Worm (Caenorhabditis elegans) whole organism, L4 larva: ENCODE results near the gene C13A10.1.

Source experiments
- F44E2.7 ChIP-seq: fragments of 200-800 bp; sonication (Bioruptor generic); IDR thresholded peaks from 2 replicates; pipeline ENCODE4 v2.1.2; 2022; ENCODE audit warnings: missing genetic modification characterization, missing compliant biosample characterization
- F49E8.2 ChIP-seq: sonication (generic microtip); optimal IDR thresholded peaks from 2 replicates; lab custom pipeline; 2016; ENCODE audit warnings: missing compliant biosample characterization, mild to moderate bottlenecking, missing genetic modification characterization, borderline replicate concordance
- T20F7.1 ChIP-seq: fragments of 200-800 bp; sonication (Bioruptor generic); optimal IDR thresholded peaks from 2 replicates; lab custom pipeline; 2018; ENCODE audit warnings: mild to moderate bottlenecking, missing genetic modification characterization, missing compliant biosample characterization
- Y105C5A.15 ChIP-seq: fragments of 200-800 bp; sonication (Bioruptor generic); IDR thresholded peaks from 2 replicates; pipeline ENCODE4 v1.3.6; 2022; ENCODE audit warnings: missing genetic modification characterization, missing compliant biosample characterization
- Y48G9A.11 ChIP-seq: fragments of 200-800 bp; sonication (Bioruptor generic); IDR thresholded peaks from 2 replicates; pipeline ENCODE4 v1.3.6; 2022; ENCODE audit warnings: missing genetic modification reagents, missing genetic modification characterization, missing compliant biosample characterization
- aly-2 ChIP-seq: sonication (generic microtip); optimal IDR thresholded peaks from 2 replicates; lab custom pipeline; 2018; ENCODE audit warnings: missing biosample characterization, missing genetic modification characterization
- ama-1 ChIP-seq: fragments of 150-350 bp; optimal IDR thresholded peaks from 2 replicates; lab custom pipeline; 2014; ENCODE audit warnings: inconsistent platforms, mixed read lengths
- attf-4 ChIP-seq: sonication (generic microtip); optimal IDR thresholded peaks from 3 replicates; lab custom pipeline; 2017; ENCODE audit warnings: missing biosample characterization, missing genetic modification characterization
- ceh-20 ChIP-seq: fragments of 200-800 bp; sonication (Bioruptor generic); IDR thresholded peaks from 2 replicates; pipeline ENCODE4 v1.3.6; 2022; ENCODE audit warnings: missing genetic modification reagents, missing genetic modification characterization, missing compliant biosample characterization
- ceh-32 ChIP-seq: sonication (generic microtip); optimal IDR thresholded peaks from 2 replicates; lab custom pipeline; 2016; ENCODE audit warnings: mild to moderate bottlenecking, missing genetic modification characterization, missing compliant biosample characterization; ENCODE audit not compliant: poor library complexity
- ceh-62 ChIP-seq: sonication (generic microtip); optimal IDR thresholded peaks from 2 replicates; lab custom pipeline; 2017; ENCODE audit warnings: missing biosample characterization, missing genetic modification characterization
- cey-2 ChIP-seq: sonication (generic microtip); optimal IDR thresholded peaks from 3 replicates; lab custom pipeline; 2017; ENCODE audit warnings: missing genetic modification characterization, mild to moderate bottlenecking, missing compliant biosample characterization, antibody characterized with exemption, borderline replicate concordance; ENCODE audit not compliant: insufficient read depth
- dmd-6 ChIP-seq: fragments of 200-800 bp; sonication (Bioruptor generic); IDR thresholded peaks from 2 replicates; pipeline ENCODE4 v1.3.6; 2022; ENCODE audit warnings: missing genetic modification reagents, missing genetic modification characterization, missing compliant biosample characterization
- dmd-8 ChIP-seq: fragments of 200-800 bp; sonication (Bioruptor generic); IDR thresholded peaks from 2 replicates; pipeline ENCODE4 v1.3.6; 2022; ENCODE audit warnings: missing genetic modification characterization, missing compliant biosample characterization
- duxl-1 ChIP-seq: sonication (generic microtip); optimal IDR thresholded peaks from 2 replicates; lab custom pipeline; 2016; ENCODE audit warnings: mild to moderate bottlenecking, missing genetic modification characterization, moderate library complexity, missing compliant biosample characterization; ENCODE audit not compliant: poor library complexity
- fkh-10 ChIP-seq: fragments of 150-350 bp; optimal IDR thresholded peaks from 2 replicates; lab custom pipeline; 2014; ENCODE audit warnings: missing biosample characterization, missing genetic modification reagents, missing genetic modification characterization
- hif-1 ChIP-seq, 2 experiments: sonication (generic microtip); optimal IDR thresholded peaks; 2 replicates each; lab custom pipeline; 2016 to 2017; ENCODE audit warnings: missing compliant biosample characterization in 2 of 2, missing genetic modification characterization in 2 of 2, missing genetic modification reagents in 2 of 2, missing genotype in 2 of 2, mild to moderate bottlenecking in 1 of 2
- hlh-30 ChIP-seq: sonication (generic microtip); optimal IDR thresholded peaks from 2 replicates; lab custom pipeline; 2017; ENCODE audit warnings: antibody characterized with exemption, mild to moderate bottlenecking, missing genetic modification characterization, missing compliant biosample characterization; ENCODE audit not compliant: insufficient read depth
- jun-1 ChIP-seq: fragments of 150-350 bp; optimal IDR thresholded peaks from 2 replicates; lab custom pipeline; 2014; ENCODE audit warnings: missing biosample characterization, missing genetic modification reagents, missing genetic modification characterization
- lin-1 ChIP-seq: fragments of 200-800 bp; sonication (Bioruptor generic); IDR thresholded peaks from 2 replicates; pipeline ENCODE4 v1.3.6; 2022; ENCODE audit warnings: missing genetic modification reagents, missing genetic modification characterization, missing compliant biosample characterization
- lin-13 ChIP-seq: fragments of 150-350 bp; optimal IDR thresholded peaks from 2 replicates; lab custom pipeline; 2014; ENCODE audit warnings: missing biosample characterization, missing genetic modification reagents, missing genetic modification characterization
- lin-38 ChIP-seq: fragments of 200-800 bp; sonication (Bioruptor generic); IDR thresholded peaks from 2 replicates; pipeline ENCODE4 v1.3.6; 2022; ENCODE audit warnings: missing genetic modification reagents, missing genetic modification characterization, missing compliant biosample characterization
- lsy-2 ChIP-seq, 2 experiments: fragments of 150-350 bp in 1 of 2; sonication (generic microtip) in 1 of 2; optimal IDR thresholded peaks; 2 replicates each; lab custom pipeline; 2014 to 2017; ENCODE audit warnings: missing biosample characterization in 2 of 2, missing genetic modification characterization in 2 of 2
- madf-5 ChIP-seq, 2 experiments: fragments of 200-800 bp; sonication (Bioruptor generic); IDR thresholded peaks; 2 replicates each; pipeline ENCODE4 v1.3.6; 2022; ENCODE audit warnings: missing compliant biosample characterization in 2 of 2, missing genetic modification characterization in 2 of 2
- madf-9 ChIP-seq: fragments of 200-800 bp; sonication (Bioruptor generic); conservative IDR thresholded peaks from 2 replicates; pipeline ENCODE4 v1.3.6; 2022; ENCODE audit warnings: missing genetic modification reagents, missing genetic modification characterization, missing compliant biosample characterization
- mep-1 ChIP-seq: fragments of 150-350 bp; sonication (generic microtip); optimal IDR thresholded peaks from 3 replicates; lab custom pipeline; 2014; ENCODE audit warnings: missing biosample characterization, missing genetic modification characterization
- mes-2 ChIP-seq: sonication (generic microtip); optimal IDR thresholded peaks from 2 replicates; lab custom pipeline; 2016; ENCODE audit warnings: missing genotype, mild to moderate bottlenecking, missing genetic modification characterization, missing compliant biosample characterization; ENCODE audit not compliant: poor library complexity, severe bottlenecking
- mxl-2 ChIP-seq: fragments of 200-800 bp; sonication (Bioruptor generic); conservative IDR thresholded peaks from 2 replicates; pipeline ENCODE4 v1.3.6; 2022; ENCODE audit warnings: missing genetic modification reagents, missing genetic modification characterization, missing compliant biosample characterization
- nhr-10 ChIP-seq: fragments of 150-350 bp; optimal IDR thresholded peaks from 2 replicates; lab custom pipeline; 2014; ENCODE audit warnings: missing biosample characterization, missing genetic modification characterization
- nhr-102 ChIP-seq: sonication (generic microtip); optimal IDR thresholded peaks from 2 replicates; lab custom pipeline; 2016; ENCODE audit warnings: mild to moderate bottlenecking, missing genetic modification characterization, moderate library complexity, missing compliant biosample characterization
- nhr-111 ChIP-seq: fragments of 200-800 bp; sonication (Bioruptor generic); optimal IDR thresholded peaks from 2 replicates; lab custom pipeline; 2018; ENCODE audit warnings: mild to moderate bottlenecking, missing genetic modification characterization, missing compliant biosample characterization
- nhr-237 ChIP-seq: sonication (generic microtip); optimal IDR thresholded peaks from 2 replicates; lab custom pipeline; 2017; ENCODE audit warnings: missing biosample characterization, missing genetic modification characterization
- nhr-28 ChIP-seq: fragments of 150-350 bp; optimal IDR thresholded peaks from 2 replicates; lab custom pipeline; 2014; ENCODE audit warnings: missing biosample characterization, missing genetic modification characterization
- nhr-41 ChIP-seq: fragments of 200-800 bp; sonication (Bioruptor generic); IDR thresholded peaks from 2 replicates; pipeline ENCODE4 v1.3.6; 2022; ENCODE audit warnings: missing genetic modification reagents, missing genetic modification characterization, missing compliant biosample characterization
- nhr-42 ChIP-seq: fragments of 200-800 bp; sonication (Bioruptor generic); IDR thresholded peaks from 2 replicates; pipeline ENCODE4 v1.3.6; 2022; ENCODE audit warnings: missing genetic modification characterization, missing compliant biosample characterization
- nhr-76 ChIP-seq: fragments of 150-350 bp; optimal IDR thresholded peaks from 2 replicates; lab custom pipeline; 2014; ENCODE audit warnings: missing biosample characterization, missing genetic modification characterization
- pqm-1 ChIP-seq: sonication (generic microtip); optimal IDR thresholded peaks from 2 replicates; lab custom pipeline; 2017; ENCODE audit warnings: missing biosample characterization, missing genetic modification characterization
- rbr-2 ChIP-seq: sonication (generic microtip); optimal IDR thresholded peaks from 2 replicates; lab custom pipeline; 2016; ENCODE audit warnings: missing genotype, missing genetic modification characterization, missing compliant biosample characterization
- saeg-2 ChIP-seq: fragments of 200-800 bp; sonication (Bioruptor generic); IDR thresholded peaks from 2 replicates; pipeline ENCODE4 v1.3.6; 2022; ENCODE audit warnings: missing genetic modification reagents, missing genetic modification characterization, missing compliant biosample characterization
- sdz-12 ChIP-seq: fragments of 200-800 bp; sonication (Bioruptor generic); optimal IDR thresholded peaks from 2 replicates; lab custom pipeline; 2018; ENCODE audit warnings: mild to moderate bottlenecking, missing genetic modification characterization, missing compliant biosample characterization
- set-16 ChIP-seq: fragments of 200-800 bp; sonication (Bioruptor generic); IDR thresholded peaks from 2 replicates; pipeline ENCODE4 v1.3.6; 2022; ENCODE audit warnings: missing genetic modification reagents, missing genetic modification characterization, missing compliant biosample characterization
- snpc-1.2 ChIP-seq: fragments of 200-800 bp; sonication (Bioruptor generic); IDR thresholded peaks from 2 replicates; pipeline ENCODE4 v1.3.6; 2022; ENCODE audit warnings: missing genetic modification reagents, missing genetic modification characterization, missing compliant biosample characterization
- spr-1 ChIP-seq: sonication (generic microtip); optimal IDR thresholded peaks from 2 replicates; lab custom pipeline; 2016; ENCODE audit warnings: mild to moderate bottlenecking, missing genetic modification characterization, missing compliant biosample characterization
- spr-3 ChIP-seq: fragments of 200-800 bp; sonication (Bioruptor generic); optimal IDR thresholded peaks from 2 replicates; lab custom pipeline; 2018; ENCODE audit warnings: mild to moderate bottlenecking, missing genetic modification characterization, missing compliant biosample characterization
- zag-1 ChIP-seq: fragments of 150-350 bp; optimal IDR thresholded peaks from 2 replicates; lab custom pipeline; 2014; ENCODE audit warnings: missing biosample characterization, missing genetic modification characterization
- zfp-2 ChIP-seq: sonication (generic microtip); optimal IDR thresholded peaks from 2 replicates; lab custom pipeline; 2016; ENCODE audit warnings: mild to moderate bottlenecking, missing genetic modification characterization, missing compliant biosample characterization
- zfp-3 ChIP-seq: fragments of 200-800 bp; sonication (Bioruptor generic); conservative IDR thresholded peaks from 2 replicates; pipeline ENCODE4 v1.3.6; 2022; ENCODE audit warnings: missing genetic modification reagents, missing genetic modification characterization, missing compliant biosample characterization
- ztf-11 ChIP-seq: fragments of 150-350 bp; optimal IDR thresholded peaks from 2 replicates; lab custom pipeline; 2014; ENCODE audit warnings: missing biosample characterization, missing genetic modification characterization

C13A10.1 gene

ce11 chrII:1355480-1355879, at the start of gene C13A10.1:
Gene C13A10.1 (minus strand): TSS chrII:1355649.
- TF ChIP-seq nhr-28 (tag; lab: Kevin White, UChicago) (peak; percentile 40), pqm-1 (peak; percentile 67), dmd-6 (GFP tag; lab: Robert Waterston, UW) (peak; percentile 19; the same call in 1 of the 2 replicates), spr-3 (GFP tag; lab: Kevin White, UChicago) (no peak), F44E2.7 (GFP tag; lab: Robert Waterston, UW) (no peak), saeg-2 (GFP tag; lab: Robert Waterston, UW) (no peak)

ce11 chrII:1403056-1403455, 47.6 kb upstream of the C13A10.1 start, which contains the start of the genes Y51H7C.41 and cogc-4:
Gene Y51H7C.41 (plus strand): TSS chrII:1403321.
Gene cogc-4 (plus strand): TSS chrII:1403441.
- TF ChIP-seq lin-38 (GFP tag; lab: Robert Waterston, UW) (peak; percentile 55), mep-1 (no peak), F49E8.2 (no peak), nhr-102 (no peak), lsy-2 (tag; optimal IDR thresholded peaks at IDR 0.05; lab: Kevin White, UChicago) (peak in 1 of 2 experiments; percentile 30), madf-5 (GFP tag; IDR thresholded peaks at IDR 0.05; lab: Robert Waterston, UW) (no peak), mxl-2 (GFP tag; lab: Robert Waterston, UW) (no peak), nhr-237 (no peak), mes-2 (tag; lab: Kevin White, UChicago) (no peak), snpc-1.2 (GFP tag; lab: Robert Waterston, UW) (no peak), fkh-10 (GFP tag; lab: Kevin White, UChicago) (no peak), ceh-20 (GFP tag; lab: Robert Waterston, UW) (no peak), jun-1 (tag; lab: Kevin White, UChicago) (no peak), nhr-10 (tag; lab: Kevin White, UChicago) (no peak), Y105C5A.15 (no peak), duxl-1 (tag; lab: Kevin White, UChicago) (peak; percentile 9), attf-4 (tag; lab: Kevin White, UChicago) (no peak)

- TF ChIP-seq nhr-237: no peak
- no peak for TF ChIP-seq aly-2 (tag; lab: Kevin White, UChicago)
- TF ChIP-seq nhr-111 (GFP tag; lab: Kevin White, UChicago): no peak
- no peak for TF ChIP-seq ama-1
- no peak for TF ChIP-seq lin-13 (GFP tag; lab: Kevin White, UChicago)
- no peak for TF ChIP-seq nhr-41 (GFP tag; lab: Robert Waterston, UW)
- TF ChIP-seq lin-1: no peak
- no peak for TF ChIP-seq zag-1 (tag; lab: Kevin White, UChicago)
- peak; percentile 8 for TF ChIP-seq F49E8.2
- no peak for TF ChIP-seq ceh-62 (tag; lab: Kevin White, UChicago)
- no peak for TF ChIP-seq set-16 (GFP tag; lab: Robert Waterston, UW)
- no peak for TF ChIP-seq hif-1 (tag; optimal IDR thresholded peaks at IDR 0.05; lab: Kevin White, UChicago)
- no peak for TF ChIP-seq hlh-30 (tag; lab: Kevin White, UChicago)
- TF ChIP-seq mxl-2 (GFP tag; lab: Robert Waterston, UW): no peak
- TF ChIP-seq nhr-42 (GFP tag; lab: Robert Waterston, UW): no peak
- no peak for TF ChIP-seq nhr-76 (tag; lab: Kevin White, UChicago)
- TF ChIP-seq ceh-32: no peak
- TF ChIP-seq spr-1 (tag; lab: Kevin White, UChicago): peak; percentile 39
- TF ChIP-seq sdz-12 (GFP tag; lab: Kevin White, UChicago): no peak
- peak; percentile 51 for TF ChIP-seq rbr-2 (tag; lab: Kevin White, UChicago)
- TF ChIP-seq dmd-8: no peak
- TF ChIP-seq cey-2 (tag; lab: Kevin White, UChicago): no peak
- TF ChIP-seq zfp-2: no peak
- TF ChIP-seq zfp-3: no peak
- TF ChIP-seq madf-9 (GFP tag; lab: Robert Waterston, UW): no peak
- TF ChIP-seq dmd-6 (GFP tag; lab: Robert Waterston, UW): peak; percentile 27; the same call in 1 of the 2 replicates
- peak; percentile 50; the same call in 1 of the 2 replicates for TF ChIP-seq Y48G9A.11 (GFP tag; lab: Robert Waterston, UW)
- TF ChIP-seq T20F7.1 (GFP tag; lab: Kevin White, UChicago): no peak
- no peak for TF ChIP-seq ztf-11 (tag; lab: Kevin White, UChicago)
Measured at ce11 chrII:1402167-1402619, 46.7 kb upstream of the C13A10.1 start, which contains the start of gene Y51H7C.7. Gene Y51H7C.7 (plus strand): TSS chrII:1402569.
